Worm (Caenorhabditis elegans): Measurements from ENCODE around the gene F55C9.15.

DNA sequence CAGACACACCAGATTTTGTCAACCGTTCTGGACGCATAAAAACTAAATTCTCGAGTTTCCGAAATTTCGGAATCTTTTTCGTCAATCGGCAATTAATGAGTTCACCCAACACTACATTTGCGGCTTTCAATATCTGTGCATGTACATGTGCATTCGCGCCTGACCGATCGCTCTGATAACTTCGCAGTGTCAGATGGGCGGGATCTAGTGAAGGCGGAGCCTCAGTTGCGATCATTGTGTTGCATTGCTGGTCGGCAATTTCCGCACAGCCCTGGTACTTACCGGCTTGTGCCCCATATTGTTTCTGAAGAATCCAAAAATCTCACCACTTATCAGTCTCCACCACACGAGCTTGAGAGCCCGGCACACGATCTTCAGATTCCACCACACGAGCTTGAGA, 46.1 kb downstream of the F55C9.15 start:
- TF ChIP-seq sma-9 (GFP tag; optimal IDR thresholded peaks at IDR 0.05) (no peak), sma-9 (tag; optimal IDR thresholded peaks at IDR 0.05) (no peak), elt-1 (tag; optimal IDR thresholded peaks at IDR 0.05) (no peak), egl-27 (tag; optimal IDR thresholded peaks at IDR 0.05) (no peak), nhr-77 (tag; optimal IDR thresholded peaks at IDR 0.05) (no peak), lin-13 (GFP tag; optimal IDR thresholded peaks at IDR 0.05) (no peak), snpc-4 (tag; optimal IDR thresholded peaks at IDR 0.05) (no peak), ceh-82 (tag; optimal IDR thresholded peaks at IDR 0.05) (no peak), fos-1 (tag; optimal IDR thresholded peaks at IDR 0.05) (no peak), mab-5 (tag; optimal IDR thresholded peaks at IDR 0.05) (no peak), nhr-6 (tag; optimal IDR thresholded peaks at IDR 0.05) (no peak), ztf-11 (tag; optimal IDR thresholded peaks at IDR 0.05) (no peak), skn-1 (tag; optimal IDR thresholded peaks at IDR 0.05) (no peak), unc-39 (tag; optimal IDR thresholded peaks at IDR 0.05) (no peak)

Measured in whole organism, L2 larva.